Worm (Caenorhabditis elegans) whole organism, L1 larva: Measurements from ENCODE around the gene btb-22.

Experiments
- C34B4.2 ChIP-seq: sonication (generic microtip); optimal IDR thresholded peaks from 2 replicates; lab custom pipeline; 2017; ENCODE audit warnings: mild to moderate bottlenecking, missing genetic modification characterization, missing compliant biosample characterization
- ceh-63 ChIP-seq: fragments of 200-800 bp; sonication (Bioruptor generic); optimal IDR thresholded peaks from 2 replicates; lab custom pipeline; 2018; ENCODE audit warnings: mild to moderate bottlenecking, missing genetic modification characterization, missing compliant biosample characterization
- ceh-82 ChIP-seq, 3 experiments: fragments of 150-350 bp in 1 of 3; sonication (generic microtip) in 2 of 3; optimal IDR thresholded peaks; 2 replicates each; lab custom pipeline; 2014 to 2017; ENCODE audit warnings: missing biosample characterization in 3 of 3, missing genetic modification characterization in 3 of 3
- lin-35 ChIP-seq, 2 experiments: fragments of 150-350 bp; optimal IDR thresholded peaks; 2 replicates each; lab custom pipeline; 2014; ENCODE audit warnings: missing biosample characterization in 2 of 2, missing genetic modification characterization in 2 of 2, missing genetic modification reagents in 2 of 2
- nhr-20 ChIP-seq: sonication (generic microtip); optimal IDR thresholded peaks from 2 replicates; lab custom pipeline; 2016; ENCODE audit warnings: mild to moderate bottlenecking, missing genetic modification characterization, missing compliant biosample characterization
- nhr-77 ChIP-seq: fragments of 150-350 bp; optimal IDR thresholded peaks from 2 replicates; lab custom pipeline; 2014; ENCODE audit warnings: missing biosample characterization, missing genetic modification characterization
- sup-37 ChIP-seq: fragments of 200-800 bp; sonication (Bioruptor generic); optimal IDR thresholded peaks from 2 replicates; lab custom pipeline; 2018; ENCODE audit warnings: mild to moderate bottlenecking, missing genetic modification characterization, missing compliant biosample characterization
- unc-130 ChIP-seq: fragments of 150-350 bp; optimal IDR thresholded peaks from 2 replicates; lab custom pipeline; 2017; ENCODE audit warnings: missing biosample characterization, missing genetic modification characterization, inconsistent platforms
- unc-62 ChIP-seq: fragments of 150-350 bp; optimal IDR thresholded peaks from 2 replicates; lab custom pipeline; 2014; ENCODE audit warnings: missing biosample characterization, missing genetic modification reagents, missing genetic modification characterization

ce11 chrII:3322257-3322656 lies 22.7 kb downstream of the btb-22 start, which contains the start of gene Y46D2A.1:
- TF ChIP-seq nhr-20 (no peak), unc-130 (no peak), unc-62 (GFP tag; lab: Kevin White, UChicago) (no peak), ceh-63 (GFP tag; lab: Kevin White, UChicago) (no peak), sup-37 (GFP tag; lab: Kevin White, UChicago) (no peak), C34B4.2 (tag; lab: Kevin White, UChicago) (no peak), ceh-82 (tag; optimal IDR thresholded peaks at IDR 0.05; lab: Kevin White, UChicago) (no peak), lin-35 (GFP tag; optimal IDR thresholded peaks at IDR 0.05; lab: Kevin White, UChicago) (no peak), nhr-77 (tag; lab: Kevin White, UChicago) (no peak)
